Worm (Caenorhabditis elegans): ENCODE measurements around the gene maoc-1.

DNA sequence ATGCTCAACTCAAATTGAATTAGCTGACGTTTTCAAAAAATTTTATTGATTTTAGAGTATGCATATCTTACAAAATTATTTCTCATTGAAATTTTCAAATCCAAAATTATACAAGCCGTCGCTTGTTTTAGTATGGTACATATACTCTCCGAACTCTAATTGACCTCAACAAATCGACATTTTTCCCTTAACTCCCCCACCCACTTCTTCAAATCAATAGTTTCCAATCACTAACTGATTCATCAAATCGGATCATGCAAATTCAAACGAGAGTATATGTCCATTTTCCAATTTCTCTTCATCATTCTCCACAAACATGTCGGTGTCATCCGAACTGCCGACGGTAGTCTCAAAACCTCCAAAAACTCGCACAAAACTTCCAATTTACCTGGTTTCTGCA, 7.0 kb upstream of the maoc-1 start, which contains the start of gene E04F6.4:
- TF ChIP-seq mxl-2 (GFP tag; conservative IDR thresholded peaks at IDR 0.05) (no peak), dpl-1 (GFP tag; optimal IDR thresholded peaks at IDR 0.05) (no peak)

Data from whole organism, L4 larva.